Fruit fly (Drosophila melanogaster): ENCODE measurements around the gene Setd3.

Gene Setd3

dm6 chrX:6969364-6970137, 1.0 kb upstream of the Setd3 start, which contains the start of gene CG4586 (continued):
- TF ChIP-seq Lhr (GFP tag; optimal IDR thresholded peaks at IDR 0.05) (peak; percentile 63), usp (GFP tag; optimal IDR thresholded peaks at IDR 0.05) (no peak), D19A (tag; optimal IDR thresholded peaks at IDR 0.05) (peak; percentile 90), Awh (GFP tag; IDR thresholded peaks at IDR 0.05) (peak; percentile 96), fu2 (GFP tag; optimal IDR thresholded peaks at IDR 0.05) (peak; percentile 95), dan (GFP tag; IDR thresholded peaks at IDR 0.05) (no peak), CTCF (GFP tag; optimal IDR thresholded peaks at IDR 0.05) (peak; percentile 59), Abd-B (GFP tag; optimal IDR thresholded peaks at IDR 0.05) (peak; percentile 70), eyg (GFP tag; optimal IDR thresholded peaks at IDR 0.05) (peak; percentile 95), mam (GFP tag; optimal IDR thresholded peaks at IDR 0.05) (peak; percentile 92), corto (GFP tag; optimal IDR thresholded peaks at IDR 0.05) (peak; percentile 96), CG13894 (tag; optimal IDR thresholded peaks at IDR 0.05) (peak; percentile 95), tll (GFP tag; optimal IDR thresholded peaks at IDR 0.05) (no peak), seq (GFP tag; IDR thresholded peaks at IDR 0.05) (peak; percentile 97), esg (GFP tag; conservative IDR thresholded peaks at IDR 0.05) (peak; percentile 85), CG6683 (GFP tag; optimal IDR thresholded peaks at IDR 0.05) (peak; percentile 94)

dm6 chrX:6937417-6937816, 31.1 kb downstream of the Setd3 start:
- no peak for TF ChIP-seq bcd (GFP tag; optimal IDR thresholded peaks at IDR 0.05)
- TF ChIP-seq Spps (tag; optimal IDR thresholded peaks at IDR 0.05), result no peak
- no peak for TF ChIP-seq CG8765 (GFP tag; IDR thresholded peaks at IDR 0.05)
- TF ChIP-seq CG4404 (GFP tag; IDR thresholded peaks at IDR 0.05), result no peak
- no peak for TF ChIP-seq CG3838 (GFP tag; optimal IDR thresholded peaks at IDR 0.05)
- peak; percentile 60 for TF ChIP-seq dmrt11E (tag; optimal IDR thresholded peaks at IDR 0.05)
- TF ChIP-seq lab (GFP tag; optimal IDR thresholded peaks at IDR 0.05), result no peak
- TF ChIP-seq cad (GFP tag; optimal IDR thresholded peaks at IDR 0.05), result no peak
- no peak for TF ChIP-seq ERR (GFP tag; optimal IDR thresholded peaks at IDR 0.05)
- TF ChIP-seq Med (GFP tag), result peak; percentile 25
- no peak for TF ChIP-seq Sry-β (GFP tag; optimal IDR thresholded peaks at IDR 0.05)
- TF ChIP-seq stc (GFP tag; IDR thresholded peaks at IDR 0.05), result no peak
- TF ChIP-seq gem (tag; optimal IDR thresholded peaks at IDR 0.05), result peak; percentile 14
- TF ChIP-seq CG1529 (GFP tag; optimal IDR thresholded peaks at IDR 0.05), result peak; percentile 21
- no peak for TF ChIP-seq sqz (GFP tag; optimal IDR thresholded peaks at IDR 0.05)
- TF ChIP-seq cas (GFP tag; IDR thresholded peaks at IDR 0.05), result no peak
- TF ChIP-seq nerfin-2 (GFP tag; IDR thresholded peaks at IDR 0.05; ENCODE audit: partially characterized antibody), result no peak
- no peak for TF ChIP-seq dm (GFP tag; optimal IDR thresholded peaks at IDR 0.05)
- TF ChIP-seq otp (GFP tag; IDR thresholded peaks at IDR 0.05), result no peak
- peak; percentile 1 for TF ChIP-seq grau (tag; optimal IDR thresholded peaks at IDR 0.05)
- TF ChIP-seq ftz-f1 (GFP tag; optimal IDR thresholded peaks at IDR 0.05), result no peak
- no peak for TF ChIP-seq CG14860 (GFP tag; IDR thresholded peaks at IDR 0.05; ENCODE audit: partially characterized antibody)
- no peak for TF ChIP-seq CG6175 (GFP tag; IDR thresholded peaks at IDR 0.05)
- no peak for TF ChIP-seq CG1024 (GFP tag; IDR thresholded peaks at IDR 0.05)
- no peak for TF ChIP-seq h (optimal IDR thresholded peaks at IDR 0.05)
- no peak for TF ChIP-seq CG4360 (GFP tag; IDR thresholded peaks at IDR 0.05)
- TF ChIP-seq tin (GFP tag; optimal IDR thresholded peaks at IDR 0.05), result no peak
- no peak for TF ChIP-seq Sox102F (GFP tag; optimal IDR thresholded peaks at IDR 0.05)
- peak; percentile 45 for TF ChIP-seq wek (GFP tag; optimal IDR thresholded peaks at IDR 0.05)
- TF ChIP-seq gcm2 (GFP tag; optimal IDR thresholded peaks at IDR 0.05), result no peak
- TF ChIP-seq Mes4 (GFP tag; optimal IDR thresholded peaks at IDR 0.05), result peak; percentile 12
- TF ChIP-seq ATbp (GFP tag; optimal IDR thresholded peaks at IDR 0.05), result peak; percentile 13
- TF ChIP-seq bsh (GFP tag; optimal IDR thresholded peaks at IDR 0.05), result peak in 1 of 2 experiments; percentile 47
- no peak for TF ChIP-seq CG18764 (GFP tag; optimal IDR thresholded peaks at IDR 0.05)
- no peak for TF ChIP-seq NfI (GFP tag; optimal IDR thresholded peaks at IDR 0.05)
